Worm (Caenorhabditis elegans): ENCODE measurements around the gene fmo-1.

DNA sequence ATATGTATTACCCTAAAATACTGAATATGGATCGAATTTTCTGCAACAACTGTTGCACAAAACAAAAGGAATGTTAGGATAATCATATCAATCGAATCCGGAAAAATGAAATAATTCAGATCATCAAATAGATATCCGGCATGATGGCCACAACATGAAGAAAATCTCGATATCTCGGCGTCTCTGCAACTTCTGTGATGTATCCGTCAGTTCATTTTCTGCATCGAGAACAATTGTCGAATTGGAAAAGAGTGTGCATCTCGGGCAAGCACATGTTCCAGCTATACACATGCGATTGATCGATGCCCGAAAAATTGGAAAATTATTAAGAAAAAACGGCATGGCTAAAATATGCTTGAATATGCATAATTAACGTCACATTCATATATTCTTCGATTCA, 24.1 kb downstream of the fmo-1 start, which contains the start of the genes K08C7.6 and R102.1:
- TF ChIP-seq ama-1 (optimal IDR thresholded peaks at IDR 0.05) (no peak), elt-3 (tag; optimal IDR thresholded peaks at IDR 0.05) (no peak), skn-1 (tag; optimal IDR thresholded peaks at IDR 0.05) (no peak), snpc-4 (tag; optimal IDR thresholded peaks at IDR 0.05) (no peak), nhr-11 (tag; optimal IDR thresholded peaks at IDR 0.05) (no peak), dmd-4 (tag; optimal IDR thresholded peaks at IDR 0.05) (no peak), lin-39 (tag; optimal IDR thresholded peaks at IDR 0.05) (no peak), nhr-25 (tag; optimal IDR thresholded peaks at IDR 0.05) (no peak)
